Fruit fly (Drosophila melanogaster) whole organism, adult: ENCODE results near the gene repo.

Experiments
- CG11617 ChIP-seq: fragments of 200-800 bp; sonication (Bioruptor generic); optimal IDR thresholded peaks from 2 replicates; lab custom pipeline; 2017; ENCODE audit warnings: mild to moderate bottlenecking, missing biosample characterization, missing genetic modification reagents, missing genetic modification characterization
- CG33017 ChIP-seq: fragments of 200-800 bp; sonication (Bioruptor generic); optimal IDR thresholded peaks from 2 replicates; lab custom pipeline; 2018; ENCODE audit warnings: missing biosample characterization, mild to moderate bottlenecking, missing genetic modification characterization, moderate library complexity
- CG5204 ChIP-seq: fragments of 200-800 bp; sonication (Bioruptor generic); optimal IDR thresholded peaks from 2 replicates; lab custom pipeline; 2016; ENCODE audit warnings: missing biosample characterization, missing genetic modification characterization
- CG7101 ChIP-seq: fragments of 200-800 bp; sonication (Bioruptor generic); optimal IDR thresholded peaks from 2 replicates; lab custom pipeline; 2018; ENCODE audit warnings: missing biosample characterization, mild to moderate bottlenecking, missing genetic modification characterization, moderate library complexity
- Clk ChIP-seq: fragments of 200-800 bp; sonication (Bioruptor generic); optimal IDR thresholded peaks from 2 replicates; lab custom pipeline; 2017; ENCODE audit warnings: missing biosample characterization, missing genetic modification characterization
- Crg-1 ChIP-seq: fragments of 200-800 bp; sonication (Bioruptor generic); optimal IDR thresholded peaks from 2 replicates; lab custom pipeline; 2016; ENCODE audit warnings: missing biosample characterization, missing genetic modification characterization
- Mnt ChIP-seq: fragments of 200-800 bp; sonication (Bioruptor generic); optimal IDR thresholded peaks from 2 replicates; lab custom pipeline; 2016; ENCODE audit warnings: missing biosample characterization, mild to moderate bottlenecking, missing genetic modification characterization
- cic ChIP-seq: fragments of 200-800 bp; sonication (Bioruptor generic); optimal IDR thresholded peaks from 2 replicates; lab custom pipeline; 2017; ENCODE audit warnings: missing biosample characterization, mild to moderate bottlenecking, missing genetic modification characterization, moderate library complexity
- kay ChIP-seq: fragments of 200-800 bp; sonication (Bioruptor generic); peaks from one replicate; lab custom pipeline; 2016; ENCODE audit warnings: missing biosample characterization, missing genetic modification characterization, borderline replicate concordance
- pad ChIP-seq: fragments of 200-800 bp; sonication (Bioruptor generic); optimal IDR thresholded peaks from 3 replicates; lab custom pipeline; 2017; ENCODE audit warnings: missing biosample characterization, missing genetic modification characterization, mild to moderate bottlenecking, moderate library complexity, missing genetic modification reagents

dm6 chr3R:18252578-18252977 lies 16.6 kb downstream of the repo start, which contains the start of gene CG12320:
- TF ChIP-seq CG5204 (no peak), Mnt (GFP tag; lab: Kevin White, UChicago) (no peak), CG7101 (tag; lab: Kevin White, UChicago) (no peak), CG33017 (tag; lab: Kevin White, UChicago) (no peak), pad (no peak), kay (GFP tag; lab: Kevin White, UChicago) (no peak), Crg-1 (GFP tag; lab: Kevin White, UChicago) (no peak), Clk (GFP tag; lab: Kevin White, UChicago) (no peak), cic (GFP tag; lab: Kevin White, UChicago) (no peak), CG11617 (GFP tag; lab: Kevin White, UChicago) (no peak)
